Fruit fly (Drosophila melanogaster): Measurements from ENCODE around the gene LKRSDH.

Gene LKRSDH

dm6 chr2L:7827045-7828004 is 31.6 kb upstream of the LKRSDH start, which contains the start of the genes Rack1 and mts (continued):
- TF ChIP-seq CG17186 (GFP tag; optimal IDR thresholded peaks at IDR 0.05) = peak; percentile 57
- peak; percentile 89 for TF ChIP-seq Fer3 (tag; optimal IDR thresholded peaks at IDR 0.05)
- peak; percentile 47 for TF ChIP-seq CG13287 (GFP tag; IDR thresholded peaks at IDR 0.05; ENCODE audit: partially characterized antibody)
- peak; percentile 49 for TF ChIP-seq CG8281 (tag; optimal IDR thresholded peaks at IDR 0.05)
- peak; percentile 66 for TF ChIP-seq eyg (GFP tag; optimal IDR thresholded peaks at IDR 0.05)
- TF ChIP-seq CG4854 (GFP tag; optimal IDR thresholded peaks at IDR 0.05) = peak; percentile 60
- TF ChIP-seq Chrac-16 (GFP tag; optimal IDR thresholded peaks at IDR 0.05) = peak; percentile 69
- TF ChIP-seq bowl (GFP tag; IDR thresholded peaks at IDR 0.05) = peak; percentile 32; the same call in 1 of the 2 replicates
- peak; percentile 71 for TF ChIP-seq CG2712 (tag; optimal IDR thresholded peaks at IDR 0.05)
- TF ChIP-seq hkb (optimal IDR thresholded peaks at IDR 0.05) = peak; percentile 37
- peak; percentile 83 for TF ChIP-seq hkb (GFP tag; IDR thresholded peaks at IDR 0.05)
- no peak for TF ChIP-seq Hr39 (optimal IDR thresholded peaks at IDR 0.05)
- TF ChIP-seq Atf-2 (GFP tag; optimal IDR thresholded peaks at IDR 0.05) = peak; percentile 46
- TF ChIP-seq CG10979 (tag; optimal IDR thresholded peaks at IDR 0.05) = peak; percentile 66
- TF ChIP-seq Poxn (GFP tag; IDR thresholded peaks at IDR 0.05) = 0 out of 2 replicates have a peak, but pooled peaks have one; percentile 16
- peak; percentile 57 for TF ChIP-seq CG11504 (tag; optimal IDR thresholded peaks at IDR 0.05)
- peak; percentile 92 for TF ChIP-seq CG9437 (GFP tag; optimal IDR thresholded peaks at IDR 0.05)
- peak in 1 of 2 experiments; percentile 69 for TF ChIP-seq insv (GFP tag; optimal IDR thresholded peaks at IDR 0.05)
- TF ChIP-seq crp (GFP tag; optimal IDR thresholded peaks at IDR 0.05) = peak in 1 of 2 experiments; percentile 54
- TF ChIP-seq CG7928 (GFP tag; optimal IDR thresholded peaks at IDR 0.05) = peak; percentile 54
- peak; percentile 70 for TF ChIP-seq Dref (GFP tag; IDR thresholded peaks at IDR 0.05)
- TF ChIP-seq ems (GFP tag; optimal IDR thresholded peaks at IDR 0.05) = peak; percentile 66
- TF ChIP-seq Mrtf (GFP tag; IDR thresholded peaks at IDR 0.05) = peak; percentile 16; the same call in 1 of the 3 replicates
- TF ChIP-seq unc-4 (GFP tag; IDR thresholded peaks at IDR 0.05; ENCODE audit: partially characterized antibody) = peak; percentile 53
- no peak for TF ChIP-seq CG2129 (GFP tag; IDR thresholded peaks at IDR 0.05; ENCODE audit: partially characterized antibody)
- peak; percentile 66 for TF ChIP-seq crc (GFP tag; optimal IDR thresholded peaks at IDR 0.05)
- TF ChIP-seq NK7.1 (GFP tag; optimal IDR thresholded peaks at IDR 0.05) = peak; percentile 69
- peak; percentile 83 for TF ChIP-seq kah (GFP tag; optimal IDR thresholded peaks at IDR 0.05)
- TF ChIP-seq CG18011 (GFP tag; optimal IDR thresholded peaks at IDR 0.05) = peak; percentile 79
- peak; percentile 71 for TF ChIP-seq CG10959 (GFP tag; IDR thresholded peaks at IDR 0.05)
- no peak for TF ChIP-seq vnd (GFP tag; IDR thresholded peaks at IDR 0.05; ENCODE audit: partially characterized antibody)
- peak; percentile 99 for TF ChIP-seq Ets97D (GFP tag; optimal IDR thresholded peaks at IDR 0.05)
- TF ChIP-seq CG11723 (GFP tag; optimal IDR thresholded peaks at IDR 0.05) = peak; percentile 84
- peak; percentile 71 for TF ChIP-seq CG6791 (GFP tag; IDR thresholded peaks at IDR 0.05; ENCODE audit: partially characterized antibody)
- TF ChIP-seq gcm (GFP tag; optimal IDR thresholded peaks at IDR 0.05) = peak; percentile 70
- peak; percentile 30; the same call in 1 of the 2 replicates for TF ChIP-seq inv (GFP tag; IDR thresholded peaks at IDR 0.05; ENCODE audit: partially characterized antibody)
- TF ChIP-seq fu2 (GFP tag; optimal IDR thresholded peaks at IDR 0.05) = peak; percentile 72
- peak; percentile 49 for TF ChIP-seq CG3995 (GFP tag; optimal IDR thresholded peaks at IDR 0.05)
- peak; percentile 61; the same call in 1 of the 2 replicates for TF ChIP-seq dati (GFP tag; IDR thresholded peaks at IDR 0.05)
- TF ChIP-seq nerfin-2 (GFP tag; IDR thresholded peaks at IDR 0.05; ENCODE audit: partially characterized antibody) = no peak
- TF ChIP-seq Eip74EF (GFP tag; optimal IDR thresholded peaks at IDR 0.05) = peak in 1 of 2 experiments; percentile 58
- TF ChIP-seq Spps (tag; optimal IDR thresholded peaks at IDR 0.05) = peak; percentile 33
- peak; percentile 81 for TF ChIP-seq Awh (GFP tag; IDR thresholded peaks at IDR 0.05)
- TF ChIP-seq tio (GFP tag; optimal IDR thresholded peaks at IDR 0.05) = no peak
- TF ChIP-seq en (GFP tag; optimal IDR thresholded peaks at IDR 0.05) = peak; percentile 75
- peak; percentile 64 for TF ChIP-seq Aef1 (GFP tag; IDR thresholded peaks at IDR 0.05)
- TF ChIP-seq wor (GFP tag; IDR thresholded peaks at IDR 0.05) = peak; percentile 48
